Fruit fly (Drosophila melanogaster) whole organism, pupa: ENCODE measurements around the gene CG13694.

Experiments used
- CG10348 ChIP-seq: fragments of 200-800 bp; sonication (Bioruptor generic); IDR thresholded peaks from 2 replicates; pipeline ENCODE4 v1.3.6; 2022; ENCODE audit warnings: missing biosample characterization, missing genetic modification characterization
- CG13204 ChIP-seq: fragments of 200-800 bp; sonication (Bioruptor generic); optimal IDR thresholded peaks from 2 replicates; lab custom pipeline; 2018; ENCODE audit warnings: missing biosample characterization, mild to moderate bottlenecking, missing genetic modification characterization, moderate library complexity
- CG15710 ChIP-seq: fragments of 200-800 bp; sonication (Bioruptor generic); optimal IDR thresholded peaks from 2 replicates; lab custom pipeline; 2018; ENCODE audit warnings: missing biosample characterization, mild to moderate bottlenecking, missing genetic modification characterization, moderate library complexity
- CG8159 ChIP-seq: fragments of 200-800 bp; sonication (Bioruptor generic); optimal IDR thresholded peaks from 3 replicates; lab custom pipeline; 2018; ENCODE audit warnings: missing biosample characterization, mild to moderate bottlenecking, missing genetic modification characterization, moderate library complexity
- Pif1A ChIP-seq: fragments of 200-800 bp; sonication (Bioruptor generic); optimal IDR thresholded peaks from 3 replicates; lab custom pipeline; 2016; ENCODE audit warnings: missing biosample characterization, missing genetic modification characterization

DNA sequence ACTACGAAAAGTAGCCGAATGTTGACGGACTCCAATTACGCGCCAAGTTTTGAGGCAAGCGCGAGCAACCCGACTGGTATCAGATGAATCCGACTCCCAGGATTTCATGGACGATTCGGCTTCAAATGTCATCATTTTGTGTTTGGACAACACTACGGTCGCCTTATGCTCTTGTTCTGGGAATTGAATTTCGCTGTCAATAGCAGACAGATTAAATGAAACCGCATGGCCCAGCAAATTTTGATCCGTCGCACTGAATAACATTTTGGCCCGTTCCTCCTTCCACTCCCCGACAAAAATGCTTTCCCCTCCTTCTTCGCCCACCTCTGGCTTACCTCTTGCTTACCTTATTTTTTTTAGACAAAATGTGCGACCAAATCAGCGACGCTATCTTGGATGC is 6.2 kb downstream of the CG13694 start:
- no peak for TF ChIP-seq CG8159 (tag; lab: Kevin White, UChicago)
- no peak for TF ChIP-seq CG15710
- no peak for TF ChIP-seq Pif1A (GFP tag; lab: Kevin White, UChicago)
- TF ChIP-seq CG13204 (GFP tag; lab: Kevin White, UChicago) = no peak
- TF ChIP-seq CG10348 = no peak
